Fruit fly (Drosophila melanogaster): ENCODE data around the gene hyx.

hyx gene

dm6 chr3R:9064874-9065273 is 26.3 kb downstream of the hyx start, which contains the start of the genes beag and Ada (continued):
- peak; percentile 60 for TF ChIP-seq CG34376 (GFP tag; optimal IDR thresholded peaks at IDR 0.05)
- no peak for TF ChIP-seq CG8290 (GFP tag; optimal IDR thresholded peaks at IDR 0.05)
- TF ChIP-seq CG8290 (tag; optimal IDR thresholded peaks at IDR 0.05), result peak in 1 of 2 experiments; percentile 80
- peak; percentile 36 for TF ChIP-seq twi (tag; optimal IDR thresholded peaks at IDR 0.05)
- TF ChIP-seq CG3847 (GFP tag; IDR thresholded peaks at IDR 0.05), result peak; percentile 52; the same call in 1 of the 2 replicates
- TF ChIP-seq Atf-2 (GFP tag; optimal IDR thresholded peaks at IDR 0.05), result no peak
- peak; percentile 13 for TF ChIP-seq Dad (GFP tag; optimal IDR thresholded peaks at IDR 0.05)
- no peak for TF ChIP-seq CG1832 (GFP tag; optimal IDR thresholded peaks at IDR 0.05)
- TF ChIP-seq CG3726 (GFP tag; IDR thresholded peaks at IDR 0.05), result no peak
- peak; percentile 42 for TF ChIP-seq Antp (GFP tag; optimal IDR thresholded peaks at IDR 0.05)
- TF ChIP-seq CG4730 (GFP tag; IDR thresholded peaks at IDR 0.05), result peak; percentile 8; the same call in 1 of the 2 replicates
- TF ChIP-seq CG15073 (GFP tag; optimal IDR thresholded peaks at IDR 0.05), result no peak
- peak; percentile 52 for TF ChIP-seq CG3995 (GFP tag; optimal IDR thresholded peaks at IDR 0.05)
- no peak for TF ChIP-seq CG14050 (GFP tag; IDR thresholded peaks at IDR 0.05)
- no peak for TF ChIP-seq gt (GFP tag; IDR thresholded peaks at IDR 0.05)
- no peak for TF ChIP-seq CG6254 (GFP tag; optimal IDR thresholded peaks at IDR 0.05)
- no peak for TF ChIP-seq CG30431 (GFP tag; optimal IDR thresholded peaks at IDR 0.05)
- TF ChIP-seq al (GFP tag; IDR thresholded peaks at IDR 0.05), result 0 out of 2 replicates have a peak, but pooled peaks have one; percentile 34
- no peak for TF ChIP-seq lbe (GFP tag; optimal IDR thresholded peaks at IDR 0.05)
- no peak for TF ChIP-seq klu (GFP tag; IDR thresholded peaks at IDR 0.05)
- TF ChIP-seq ara (GFP tag; IDR thresholded peaks at IDR 0.05), result no peak
- TF ChIP-seq Dek (tag; optimal IDR thresholded peaks at IDR 0.05), result peak; percentile 61
- peak; percentile 66 for TF ChIP-seq zen (tag; optimal IDR thresholded peaks at IDR 0.05)
- TF ChIP-seq Lhr (GFP tag; optimal IDR thresholded peaks at IDR 0.05), result peak; percentile 18
- peak; percentile 30; the same call in 1 of the 2 replicates for TF ChIP-seq lmd (GFP tag; IDR thresholded peaks at IDR 0.05)
- TF ChIP-seq tio (GFP tag; optimal IDR thresholded peaks at IDR 0.05), result no peak
- TF ChIP-seq cas (GFP tag; IDR thresholded peaks at IDR 0.05), result no peak
- no peak for TF ChIP-seq Six4 (GFP tag; optimal IDR thresholded peaks at IDR 0.05)
- peak; percentile 1 for TF ChIP-seq CG3163 (GFP tag; optimal IDR thresholded peaks at IDR 0.05)
- peak; percentile 6 for TF ChIP-seq ftz-f1 (GFP tag; optimal IDR thresholded peaks at IDR 0.05)
- TF ChIP-seq dpn (GFP tag; optimal IDR thresholded peaks at IDR 0.05), result peak; percentile 22 to 64
- peak; percentile 50 for TF ChIP-seq her (GFP tag; optimal IDR thresholded peaks at IDR 0.05)
- no peak for TF ChIP-seq Asciz (GFP tag; optimal IDR thresholded peaks at IDR 0.05)
- TF ChIP-seq eyg (GFP tag; optimal IDR thresholded peaks at IDR 0.05), result peak; percentile 30
- TF ChIP-seq bowl (GFP tag; IDR thresholded peaks at IDR 0.05), result no peak
- peak; percentile 27 for TF ChIP-seq CG7556 (GFP tag; optimal IDR thresholded peaks at IDR 0.05)
- TF ChIP-seq hkb (optimal IDR thresholded peaks at IDR 0.05), result no peak
- TF ChIP-seq hkb (GFP tag; IDR thresholded peaks at IDR 0.05), result 0 out of 2 replicates have a peak, but pooled peaks have one; percentile 14
- TF ChIP-seq CG14860 (GFP tag; IDR thresholded peaks at IDR 0.05; ENCODE audit: partially characterized antibody), result peak; percentile 34; the same call in 1 of the 3 replicates
- TF ChIP-seq CG30020 (tag; optimal IDR thresholded peaks at IDR 0.05), result peak; percentile 68
- no peak for TF ChIP-seq CG10431 (GFP tag; optimal IDR thresholded peaks at IDR 0.05)
- TF ChIP-seq Bgb (GFP tag; IDR thresholded peaks at IDR 0.05; ENCODE audit: partially characterized antibody), result peak; percentile 58
- no peak for TF ChIP-seq CG11560 (tag; IDR thresholded peaks at IDR 0.05)
- TF ChIP-seq sr (GFP tag; IDR thresholded peaks at IDR 0.05), result no peak
- peak; percentile 81 for TF ChIP-seq CG2120 (GFP tag; optimal IDR thresholded peaks at IDR 0.05)
- peak; percentile 41 for TF ChIP-seq CG12155 (GFP tag; optimal IDR thresholded peaks at IDR 0.05)
- TF ChIP-seq CG18262 (tag; optimal IDR thresholded peaks at IDR 0.05), result peak; percentile 29
- peak; percentile 54 for TF ChIP-seq phol (tag; optimal IDR thresholded peaks at IDR 0.05)
- peak; percentile 55 for TF ChIP-seq Xbp1 (GFP tag; optimal IDR thresholded peaks at IDR 0.05)
- TF ChIP-seq lov (optimal IDR thresholded peaks at IDR 0.05), result no peak
- TF ChIP-seq lov (GFP tag; IDR thresholded peaks at IDR 0.05), result no peak
- peak; percentile 36 for TF ChIP-seq CG4424 (GFP tag; optimal IDR thresholded peaks at IDR 0.05)
- no peak for TF ChIP-seq grn (GFP tag; optimal IDR thresholded peaks at IDR 0.05)
